Worm (Caenorhabditis elegans): ENCODE measurements around the gene lys-5.

DNA sequence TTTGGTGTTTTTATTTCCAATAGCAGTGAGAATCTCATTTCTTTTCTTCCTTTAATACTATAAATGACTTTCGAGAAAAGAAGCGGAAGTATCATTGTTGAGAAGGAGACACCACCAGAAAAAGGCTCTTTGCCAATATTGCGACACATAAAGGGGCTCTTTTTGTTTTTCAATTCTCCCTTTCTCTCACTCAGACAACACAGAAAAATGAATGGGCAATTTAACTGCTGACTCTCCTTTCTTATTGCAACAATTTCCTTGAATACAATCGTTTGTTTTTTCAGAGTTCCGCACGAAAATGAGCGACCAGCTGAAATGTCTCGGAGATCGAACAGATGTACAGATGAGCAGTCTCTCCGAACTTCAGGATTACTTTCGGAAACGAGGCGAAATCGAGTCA is 51.1 kb downstream of the lys-5 start:
- TF ChIP-seq ceh-39 (tag; optimal IDR thresholded peaks at IDR 0.05) (no peak), sptf-1 (tag; optimal IDR thresholded peaks at IDR 0.05) (no peak)
